Fruit fly (Drosophila melanogaster) whole organism, embryonic: Measurements from ENCODE around the gene Kdm3.

Source experiments
- Abd-B ChIP-seq: fragments of 200-800 bp; sonication (Bioruptor generic); optimal IDR thresholded peaks from 2 replicates; lab custom pipeline; 2018; ENCODE audit warnings: missing biosample characterization, mild to moderate bottlenecking, missing genetic modification characterization, moderate library complexity
- C15 ChIP-seq: fragments of 200-800 bp; sonication (Bioruptor generic); IDR thresholded peaks from 3 replicates; pipeline ENCODE4 v1.3.6; 2022; ENCODE audit warnings: missing biosample characterization, missing genetic modification characterization
- CG10366 ChIP-seq: fragments of 200-800 bp; sonication (Bioruptor generic); IDR thresholded peaks from 2 replicates; pipeline ENCODE4 v1.3.6; 2022; ENCODE audit warnings: missing biosample characterization, missing genetic modification characterization
- CG11456 ChIP-seq: fragments of 200-800 bp; sonication (Bioruptor generic); IDR thresholded peaks from 3 replicates; pipeline ENCODE4 v1.3.6; 2022; ENCODE audit warnings: missing biosample characterization, missing genetic modification characterization
- CG13287 ChIP-seq: fragments of 200-800 bp; sonication (Bioruptor generic); IDR thresholded peaks from 2 replicates; pipeline ENCODE4 v1.3.6; 2022; ENCODE audit warnings: missing biosample characterization, missing genetic modification characterization; ENCODE audit not compliant: partially characterized antibody
- CG1603 ChIP-seq: fragments of 200-800 bp; sonication (Bioruptor generic); optimal IDR thresholded peaks from 2 replicates; lab custom pipeline; 2019; ENCODE audit warnings: missing biosample characterization, mild to moderate bottlenecking, missing genetic modification characterization, moderate library complexity
- CG17385 ChIP-seq: fragments of 200-800 bp; sonication (Bioruptor generic); optimal IDR thresholded peaks from 3 replicates; lab custom pipeline; 2018; ENCODE audit warnings: missing biosample characterization, mild to moderate bottlenecking, missing genetic modification characterization
- CG2712 ChIP-seq: fragments of 200-800 bp; optimal IDR thresholded peaks from 3 replicates; lab custom pipeline; 2019; ENCODE audit warnings: missing biosample characterization, mild to moderate bottlenecking, missing genetic modification characterization, moderate library complexity
- CG3726 ChIP-seq: fragments of 200-800 bp; sonication (Bioruptor generic); IDR thresholded peaks from 3 replicates; pipeline ENCODE4, ENCODE4 v1.3.6; 2022; ENCODE audit warnings: missing biosample characterization, missing genetic modification characterization
- CG4404 ChIP-seq: fragments of 200-800 bp; sonication (Bioruptor generic); IDR thresholded peaks from 2 replicates; pipeline ENCODE4 v1.3.6; 2022; ENCODE audit warnings: missing biosample characterization, missing genetic modification characterization
- CG4617 ChIP-seq: fragments of 200-800 bp; sonication (Bioruptor generic); optimal IDR thresholded peaks from 3 replicates; lab custom pipeline; 2016; ENCODE audit warnings: missing biosample characterization, missing genetic modification characterization, borderline replicate concordance
- CG6254 ChIP-seq: fragments of 200-800 bp; sonication (Bioruptor generic); optimal IDR thresholded peaks from 3 replicates; lab custom pipeline; 2017; ENCODE audit warnings: mild to moderate bottlenecking, missing biosample characterization, missing genetic modification reagents, missing genetic modification characterization
- CG7372 ChIP-seq: fragments of 200-800 bp; sonication (Bioruptor generic); IDR thresholded peaks from 2 replicates; pipeline ENCODE4 v1.3.6; 2022; ENCODE audit warnings: missing biosample characterization, missing genetic modification characterization
- CG7786 ChIP-seq: fragments of 200-800 bp; sonication (Bioruptor generic); optimal IDR thresholded peaks from 2 replicates; lab custom pipeline; 2016; ENCODE audit warnings: missing biosample characterization, missing genetic modification characterization
- Dbx ChIP-seq: fragments of 200-800 bp; sonication (Bioruptor generic); IDR thresholded peaks from 3 replicates; pipeline ENCODE4 v1.3.6; 2022; ENCODE audit warnings: missing biosample characterization, missing genetic modification characterization
- Doc2 ChIP-seq: fragments of 200-800 bp; sonication (Bioruptor generic); IDR thresholded peaks from 2 replicates; pipeline ENCODE4 v1.3.6; 2022; ENCODE audit warnings: missing biosample characterization, missing genetic modification characterization
- H2.0 ChIP-seq: fragments of 200-800 bp; sonication (Bioruptor generic); IDR thresholded peaks from 2 replicates; pipeline ENCODE4 v1.3.6; 2022; ENCODE audit warnings: missing biosample characterization, missing genetic modification characterization
- HLH3B ChIP-seq: fragments of 200-800 bp; sonication (Bioruptor generic); IDR thresholded peaks from 2 replicates; pipeline ENCODE4 v1.3.6; 2022; ENCODE audit warnings: missing biosample characterization, missing genetic modification characterization
- HLH54F ChIP-seq: fragments of 200-800 bp; sonication (Bioruptor generic); optimal IDR thresholded peaks from 3 replicates; lab custom pipeline; 2016; ENCODE audit warnings: missing biosample characterization, missing genetic modification characterization
- HLHmδ ChIP-seq: fragments of 200-800 bp; sonication (Bioruptor generic); optimal IDR thresholded peaks from 2 replicates; lab custom pipeline; 2018; ENCODE audit warnings: missing biosample characterization, mild to moderate bottlenecking, missing genetic modification characterization, moderate library complexity
- Hr39 ChIP-seq: fragments of >200 bp; optimal IDR thresholded peaks from 2 replicates; lab custom pipeline; 2017
- Mad ChIP-seq: fragments of 200-800 bp; sonication (Bioruptor generic); optimal IDR thresholded peaks from 2 replicates; lab custom pipeline; 2016; ENCODE audit warnings: missing biosample characterization, missing genetic modification characterization
- Myb ChIP-seq: fragments of 200-800 bp; sonication (Bioruptor generic); optimal IDR thresholded peaks from 2 replicates; lab custom pipeline; 2016; ENCODE audit warnings: missing biosample characterization, missing genetic modification characterization
- NC2α ChIP-seq: fragments of 200-800 bp; sonication (Bioruptor generic); optimal IDR thresholded peaks from 2 replicates; lab custom pipeline; 2016; ENCODE audit warnings: missing biosample characterization, missing genetic modification characterization
- Rfx ChIP-seq: fragments of 200-800 bp; sonication (Bioruptor generic); IDR thresholded peaks from 2 replicates; pipeline ENCODE4 v1.3.6; 2022; ENCODE audit warnings: missing biosample characterization, missing genetic modification characterization
- Six4 ChIP-seq: fragments of 200-800 bp; sonication (Bioruptor generic); optimal IDR thresholded peaks from 2 replicates; lab custom pipeline; 2016; ENCODE audit warnings: missing biosample characterization, missing genetic modification characterization
- Stat92E ChIP-seq, 3 experiments: fragments of >200 bp in 2 of 3; fragments of 200-800 bp in 1 of 3; sonication (Bioruptor generic) in 1 of 3; optimal IDR thresholded peaks; 2 replicates each; lab custom pipeline; 2017 to 2019; ENCODE audit warnings: missing biosample characterization in 3 of 3, missing genetic modification characterization in 3 of 3, mild to moderate bottlenecking in 1 of 3, moderate library complexity in 1 of 3
- ara ChIP-seq: fragments of 200-800 bp; sonication (Bioruptor generic); IDR thresholded peaks from 2 replicates; pipeline ENCODE4 v1.3.6; 2022; ENCODE audit warnings: missing biosample characterization, missing genetic modification characterization
- bbx ChIP-seq: fragments of 200-800 bp; sonication (Bioruptor generic); IDR thresholded peaks from 2 replicates; pipeline ENCODE4 v1.3.6; 2022; ENCODE audit warnings: missing biosample characterization, missing genetic modification characterization; ENCODE audit not compliant: partially characterized antibody
- br ChIP-seq: fragments of >200 bp; optimal IDR thresholded peaks from 2 replicates; lab custom pipeline; 2017
- dan ChIP-seq: fragments of 200-800 bp; sonication (Bioruptor generic); IDR thresholded peaks from 2 replicates; pipeline ENCODE4 v1.3.6; 2022; ENCODE audit warnings: missing biosample characterization, missing genetic modification characterization
- dati ChIP-seq: fragments of 200-800 bp; sonication (Bioruptor generic); IDR thresholded peaks from 2 replicates; pipeline ENCODE4 v1.3.6; 2022; ENCODE audit warnings: missing biosample characterization, missing genetic modification characterization
- dimm ChIP-seq: fragments of 200-800 bp; sonication (Bioruptor generic); IDR thresholded peaks from 2 replicates; pipeline ENCODE4 v1.3.6; 2022; ENCODE audit warnings: missing biosample characterization, missing genetic modification characterization
- dpn ChIP-seq, 2 experiments: fragments of 200-800 bp; sonication (Bioruptor generic); optimal IDR thresholded peaks; 3 replicates each; lab custom pipeline; 2016; ENCODE audit warnings: missing biosample characterization in 2 of 2, missing genetic modification characterization in 2 of 2
- fru ChIP-seq: fragments of >200 bp; optimal IDR thresholded peaks from 2 replicates; lab custom pipeline; 2017
- gcm2 ChIP-seq: fragments of 200-800 bp; sonication (Bioruptor generic); optimal IDR thresholded peaks from 2 replicates; lab custom pipeline; 2016; ENCODE audit warnings: missing biosample characterization, missing genetic modification characterization
- jing ChIP-seq: fragments of 200-800 bp; sonication (Bioruptor generic); optimal IDR thresholded peaks from 2 replicates; lab custom pipeline; 2018; ENCODE audit warnings: missing biosample characterization, mild to moderate bottlenecking, missing genetic modification characterization
- klu ChIP-seq: fragments of 200-800 bp; sonication (Bioruptor generic); IDR thresholded peaks from 2 replicates; pipeline ENCODE4 v1.3.6; 2022; ENCODE audit warnings: missing biosample characterization, missing genetic modification characterization
- knrl ChIP-seq: fragments of 200-800 bp; sonication (Bioruptor generic); IDR thresholded peaks from 3 replicates; pipeline ENCODE4 v1.3.6; 2022; ENCODE audit warnings: missing biosample characterization, missing genetic modification characterization; ENCODE audit not compliant: partially characterized antibody
- lab ChIP-seq: fragments of 200-800 bp; sonication (Bioruptor generic); optimal IDR thresholded peaks from 3 replicates; lab custom pipeline; 2017; ENCODE audit warnings: missing biosample characterization, missing genetic modification characterization, mild to moderate bottlenecking, moderate library complexity, missing genetic modification reagents
- nmo ChIP-seq: fragments of 200-800 bp; sonication (Bioruptor generic); optimal IDR thresholded peaks from 2 replicates; lab custom pipeline; 2018; ENCODE audit warnings: missing biosample characterization, mild to moderate bottlenecking, missing genetic modification characterization, moderate library complexity
- sima ChIP-seq: fragments of 200-800 bp; sonication (Bioruptor generic); optimal IDR thresholded peaks from 2 replicates; lab custom pipeline; 2016; ENCODE audit warnings: missing biosample characterization, missing genetic modification characterization
- sna ChIP-seq: fragments of 200-800 bp; sonication (Bioruptor generic); IDR thresholded peaks from 2 replicates; pipeline ENCODE4 v1.3.6; 2022; ENCODE audit warnings: missing biosample characterization, missing genetic modification characterization; ENCODE audit not compliant: partially characterized antibody
- sr ChIP-seq: fragments of 200-800 bp; sonication (Bioruptor generic); IDR thresholded peaks from 3 replicates; pipeline ENCODE4 v1.3.6; 2022; ENCODE audit warnings: missing biosample characterization, missing genetic modification characterization
- ttk ChIP-seq: fragments of 200-800 bp; sonication (Bioruptor generic); IDR thresholded peaks from 2 replicates; pipeline ENCODE4 v2.1.2; 2022; ENCODE audit warnings: missing biosample characterization, missing genetic modification characterization
- tup ChIP-seq: fragments of 200-800 bp; sonication (Bioruptor generic); optimal IDR thresholded peaks from 2 replicates; lab custom pipeline; 2016; ENCODE audit warnings: missing biosample characterization, mild to moderate bottlenecking, missing genetic modification characterization, moderate library complexity
- unpg ChIP-seq: fragments of 200-800 bp; sonication (Bioruptor generic); optimal IDR thresholded peaks from 3 replicates; lab custom pipeline; 2018; ENCODE audit warnings: missing biosample characterization, mild to moderate bottlenecking, missing genetic modification characterization, moderate library complexity
- vfl ChIP-seq: fragments of 200-800 bp; sonication (Bioruptor generic); optimal IDR thresholded peaks from 2 replicates; lab custom pipeline; 2016; ENCODE audit warnings: missing biosample characterization, missing genetic modification characterization
- wdn ChIP-seq: fragments of 200-800 bp; sonication (Bioruptor generic); IDR thresholded peaks from 2 replicates; pipeline ENCODE4 v1.3.6; 2022; ENCODE audit warnings: missing biosample characterization, missing genetic modification characterization
- zen ChIP-seq: fragments of 200-800 bp; sonication (Bioruptor generic); optimal IDR thresholded peaks from 3 replicates; lab custom pipeline; 2018; ENCODE audit warnings: missing biosample characterization, mild to moderate bottlenecking, missing genetic modification characterization, moderate library complexity
- zen2 ChIP-seq: fragments of 200-800 bp; sonication (Bioruptor generic); IDR thresholded peaks from 3 replicates; pipeline ENCODE4 v1.3.6; 2022; ENCODE audit warnings: missing biosample characterization, missing genetic modification characterization; ENCODE audit not compliant: partially characterized antibody

Kdm3 gene

dm6 chr3R:9555334-9555974 is 39.6 kb downstream of the Kdm3 start, which contains the start of the genes CG9386 and BckdhA (continued):
- TF ChIP-seq knrl (GFP tag; lab: Robert Waterston, UW): peak; percentile 69
- no peak for TF ChIP-seq tup (GFP tag; lab: Kevin White, UChicago)
- TF ChIP-seq Hr39 (lab: Kevin White, UChicago): no peak
- no peak for TF ChIP-seq Doc2
- peak; percentile 77 for TF ChIP-seq CG13287 (GFP tag; lab: Robert Waterston, UW)
- no peak for TF ChIP-seq wdn
- no peak for TF ChIP-seq CG1603 (tag; lab: Kevin White, UChicago)
- TF ChIP-seq Six4: no peak
- no peak for TF ChIP-seq dati (GFP tag; lab: Robert Waterston, UW)
- no peak for TF ChIP-seq CG6254
- TF ChIP-seq Abd-B (GFP tag; lab: Kevin White, UChicago): no peak
- no peak for TF ChIP-seq sr
- no peak for TF ChIP-seq ara (GFP tag; lab: Robert Waterston, UW)
- no peak for TF ChIP-seq br (lab: Kevin White, UChicago)
- peak; percentile 5 for TF ChIP-seq zen
- TF ChIP-seq CG11456 (GFP tag; lab: Robert Waterston, UW): peak; percentile 57; the same call in 2 of the 3 replicates
- TF ChIP-seq CG17385 (GFP tag; lab: Kevin White, UChicago): peak; percentile 93
- no peak; the same call in none of the 2 replicates for TF ChIP-seq sna (GFP tag; lab: Robert Waterston, UW)
- no peak for TF ChIP-seq Stat92E (GFP tag; optimal IDR thresholded peaks at IDR 0.05; lab: Kevin White, UChicago)
- TF ChIP-seq HLH3B (GFP tag; lab: Robert Waterston, UW): no peak
- TF ChIP-seq ttk: 0 out of 2 replicates have a peak, but pooled peaks have one; percentile 33
- TF ChIP-seq CG4404 (GFP tag; lab: Robert Waterston, UW): no peak
- TF ChIP-seq fru (lab: Kevin White, UChicago): no peak
- no peak for TF ChIP-seq jing (GFP tag; lab: Kevin White, UChicago)
- no peak for TF ChIP-seq gcm2 (GFP tag; lab: Kevin White, UChicago)
- TF ChIP-seq dan (GFP tag; lab: Robert Waterston, UW): no peak
- peak; percentile 41; the same call in 1 of the 2 replicates for TF ChIP-seq bbx (GFP tag; lab: Robert Waterston, UW)
- TF ChIP-seq Rfx (GFP tag; lab: Robert Waterston, UW): peak; percentile 72
- TF ChIP-seq CG7786 (GFP tag; lab: Kevin White, UChicago): peak; percentile 16
- TF ChIP-seq CG4617 (GFP tag; lab: Kevin White, UChicago): no peak
- no peak for TF ChIP-seq C15 (GFP tag; lab: Robert Waterston, UW)
- TF ChIP-seq lab: peak; percentile 55
- TF ChIP-seq HLH54F: peak; percentile 60
- TF ChIP-seq CG10366: peak; percentile 28; the same call in 1 of the 2 replicates
- TF ChIP-seq CG2712 (tag; lab: Kevin White, UChicago): peak; percentile 64
- TF ChIP-seq CG3726: no peak
- TF ChIP-seq Mad (GFP tag; lab: Kevin White, UChicago): peak; percentile 40
- peak; percentile 29 for TF ChIP-seq Myb (GFP tag; lab: Kevin White, UChicago)
- no peak for TF ChIP-seq sima
- TF ChIP-seq dimm: no peak
- peak; percentile 34 for TF ChIP-seq vfl
- TF ChIP-seq klu (GFP tag; lab: Robert Waterston, UW): no peak
- TF ChIP-seq Dbx: peak; percentile 53; the same call in 2 of the 3 replicates
- peak; percentile 98 for TF ChIP-seq CG7372
- no peak for TF ChIP-seq HLHmδ (GFP tag; lab: Kevin White, UChicago)
- TF ChIP-seq zen2 (GFP tag; lab: Robert Waterston, UW): peak; percentile 44; the same call in 1 of the 3 replicates
- peak; percentile 66 for TF ChIP-seq nmo (GFP tag; lab: Kevin White, UChicago)
- peak; percentile 59 to 64 for TF ChIP-seq dpn (GFP tag; optimal IDR thresholded peaks at IDR 0.05; lab: Kevin White, UChicago)
- TF ChIP-seq NC2α (GFP tag; lab: Kevin White, UChicago): no peak
- peak; percentile 16 for TF ChIP-seq unpg (GFP tag; lab: Kevin White, UChicago)
- no peak for TF ChIP-seq H2.0 (GFP tag; lab: Robert Waterston, UW)
